Worm (Caenorhabditis elegans) whole organism, young adult: ENCODE data around the gene attf-2.

ENCODE experiments used
- C06A6.2 ChIP-seq: fragments of 200-800 bp; sonication (Bioruptor generic); conservative IDR thresholded peaks from 2 replicates; pipeline ENCODE4 v1.3.6; 2022; ENCODE audit warnings: missing genetic modification characterization, missing compliant biosample characterization
- D2030.7 ChIP-seq: fragments of 200-800 bp; sonication (Bioruptor generic); IDR thresholded peaks from 2 replicates; pipeline ENCODE4 v1.3.6; 2022; ENCODE audit warnings: missing genetic modification reagents, missing genetic modification characterization, missing compliant biosample characterization
- F23B12.7 ChIP-seq: sonication (generic microtip); optimal IDR thresholded peaks from 2 replicates; lab custom pipeline; 2017; ENCODE audit warnings: missing genetic modification characterization, mild to moderate bottlenecking, missing compliant biosample characterization, antibody characterized with exemption, moderate library complexity; ENCODE audit not compliant: insufficient read depth
- F33H1.4 ChIP-seq: fragments of 200-800 bp; sonication (Bioruptor generic); IDR thresholded peaks from 2 replicates; pipeline ENCODE4 v1.3.6; 2022; ENCODE audit warnings: missing genetic modification reagents, missing genetic modification characterization, missing compliant biosample characterization
- F39B2.1 ChIP-seq: fragments of 200-800 bp; sonication (Bioruptor generic); IDR thresholded peaks from 2 replicates; pipeline ENCODE4 v1.3.6; 2022; ENCODE audit warnings: missing genetic modification reagents, missing genetic modification characterization, missing compliant biosample characterization
- F49E8.2 ChIP-seq: sonication (generic microtip); optimal IDR thresholded peaks from 3 replicates; lab custom pipeline; 2017; ENCODE audit warnings: missing genetic modification characterization, mild to moderate bottlenecking, missing compliant biosample characterization, antibody characterized with exemption, moderate library complexity; ENCODE audit not compliant: insufficient read depth
- F55B11.4 ChIP-seq: sonication (generic microtip); optimal IDR thresholded peaks from 2 replicates; lab custom pipeline; 2016; ENCODE audit warnings: missing compliant biosample characterization, missing genetic modification characterization, borderline replicate concordance; ENCODE audit not compliant: insufficient read depth
- T07F8.4 ChIP-seq: sonication (generic microtip); optimal IDR thresholded peaks from 2 replicates; lab custom pipeline; 2016; ENCODE audit warnings: mild to moderate bottlenecking, missing genetic modification characterization, moderate library complexity, missing compliant biosample characterization
- Y53F4B.3 ChIP-seq: fragments of 200-800 bp; sonication (Bioruptor generic); IDR thresholded peaks from 2 replicates; pipeline ENCODE4 v1.3.6; 2022; ENCODE audit warnings: missing genetic modification reagents, missing genetic modification characterization, missing compliant biosample characterization
- Y67H2A.10 ChIP-seq: fragments of 200-800 bp; sonication (Bioruptor generic); conservative IDR thresholded peaks from 2 replicates; pipeline ENCODE4 v1.3.6; 2022; ENCODE audit warnings: missing genetic modification reagents, missing genetic modification characterization, missing compliant biosample characterization
- ZK185.1 ChIP-seq: sonication (generic microtip); optimal IDR thresholded peaks from 2 replicates; lab custom pipeline; 2016; ENCODE audit warnings: mild to moderate bottlenecking, missing genetic modification characterization, missing compliant biosample characterization; ENCODE audit not compliant: poor library complexity, severe bottlenecking
- attf-3 ChIP-seq: fragments of 200-800 bp; sonication (Bioruptor generic); conservative IDR thresholded peaks from 2 replicates; pipeline ENCODE4 v1.3.6; 2022; ENCODE audit warnings: missing genetic modification reagents, missing genetic modification characterization, missing compliant biosample characterization
- attf-5 ChIP-seq: fragments of 200-800 bp; sonication (Bioruptor generic); optimal IDR thresholded peaks from 2 replicates; lab custom pipeline; 2018; ENCODE audit warnings: mild to moderate bottlenecking, missing genetic modification characterization, missing compliant biosample characterization
- bed-1 ChIP-seq: fragments of 200-800 bp; sonication (Bioruptor generic); IDR thresholded peaks from 2 replicates; pipeline ENCODE4 v1.3.6; 2022; ENCODE audit warnings: missing genetic modification reagents, missing genetic modification characterization, missing compliant biosample characterization
- bed-2 ChIP-seq: fragments of 200-800 bp; sonication (Bioruptor generic); IDR thresholded peaks from 2 replicates; pipeline ENCODE4 v1.3.6; 2022; ENCODE audit warnings: missing genetic modification reagents, missing genetic modification characterization, missing compliant biosample characterization
- ceh-27 ChIP-seq: fragments of 200-800 bp; sonication (Bioruptor generic); optimal IDR thresholded peaks from 2 replicates; lab custom pipeline; 2018; ENCODE audit warnings: mild to moderate bottlenecking, missing genetic modification characterization, moderate library complexity, missing compliant biosample characterization
- ceh-91 ChIP-seq: fragments of 200-800 bp; sonication (Bioruptor generic); IDR thresholded peaks from 2 replicates; pipeline ENCODE4 v1.3.6; 2022; ENCODE audit warnings: missing genetic modification reagents, missing genetic modification characterization, missing compliant biosample characterization
- efl-1 ChIP-seq: fragments of 150-350 bp; optimal IDR thresholded peaks from 2 replicates; lab custom pipeline; 2014; ENCODE audit warnings: missing biosample characterization, missing genetic modification reagents, missing genetic modification characterization
- egl-44 ChIP-seq: fragments of 200-800 bp; sonication (Bioruptor generic); IDR thresholded peaks from 2 replicates; pipeline ENCODE4 v1.3.6; 2022; ENCODE audit warnings: missing genetic modification reagents, missing genetic modification characterization, missing compliant biosample characterization
- ets-4 ChIP-seq: fragments of 200-800 bp; sonication (Bioruptor generic); optimal IDR thresholded peaks from 2 replicates; lab custom pipeline; 2018; ENCODE audit warnings: mild to moderate bottlenecking, missing genetic modification characterization, missing compliant biosample characterization
- gei-17 ChIP-seq: fragments of 200-800 bp; sonication (Bioruptor generic); optimal IDR thresholded peaks from 2 replicates; lab custom pipeline; 2018; ENCODE audit warnings: mild to moderate bottlenecking, missing genetic modification characterization, missing compliant biosample characterization
- hsf-1 ChIP-seq: fragments of 200-800 bp; sonication (Bioruptor generic); IDR thresholded peaks from 2 replicates; pipeline ENCODE4 v1.3.6; 2022; ENCODE audit warnings: missing genetic modification reagents, missing genetic modification characterization, missing compliant biosample characterization
- lin-35 ChIP-seq, 3 experiments: fragments of 150-350 bp in 2 of 3; sonication (generic microtip) in 1 of 3; optimal IDR thresholded peaks; 2 replicates each; lab custom pipeline; 2014 to 2018; ENCODE audit warnings: missing biosample characterization in 3 of 3, missing genetic modification characterization in 3 of 3, missing genetic modification reagents in 3 of 3
- lin-54 ChIP-seq: fragments of 200-800 bp; sonication (Bioruptor generic); optimal IDR thresholded peaks from 2 replicates; lab custom pipeline; 2018; ENCODE audit warnings: mild to moderate bottlenecking, missing genetic modification characterization, missing compliant biosample characterization
- lsl-1 ChIP-seq: fragments of 200-800 bp; sonication (Bioruptor generic); optimal IDR thresholded peaks from 2 replicates; lab custom pipeline; 2018; ENCODE audit warnings: mild to moderate bottlenecking, missing genetic modification characterization, moderate library complexity, missing compliant biosample characterization
- lsy-27 ChIP-seq: sonication (generic microtip); optimal IDR thresholded peaks from 2 replicates; lab custom pipeline; 2017; ENCODE audit warnings: missing genetic modification characterization, mild to moderate bottlenecking, missing compliant biosample characterization, antibody characterized with exemption, missing genotype, borderline replicate concordance; ENCODE audit not compliant: insufficient read depth
- madf-3 ChIP-seq: fragments of 200-800 bp; sonication (Bioruptor generic); IDR thresholded peaks from 2 replicates; pipeline ENCODE4 v1.3.6; 2022; ENCODE audit warnings: missing genetic modification reagents, missing genetic modification characterization, missing compliant biosample characterization
- mcd-1 ChIP-seq: fragments of 200-800 bp; sonication (Bioruptor generic); IDR thresholded peaks from 2 replicates; pipeline ENCODE4 v1.3.6; 2022; ENCODE audit warnings: missing genetic modification reagents, missing genetic modification characterization, missing compliant biosample characterization
- nfya-2 ChIP-seq: fragments of 200-800 bp; sonication (Bioruptor generic); IDR thresholded peaks from 2 replicates; pipeline ENCODE4 v1.3.6; 2022; ENCODE audit warnings: missing genetic modification reagents, missing genetic modification characterization, missing compliant biosample characterization
- nfyb-1 ChIP-seq: fragments of 200-800 bp; sonication (Bioruptor generic); IDR thresholded peaks from 2 replicates; pipeline ENCODE4 v1.3.6; 2022; ENCODE audit warnings: missing genetic modification reagents, missing genetic modification characterization, missing compliant biosample characterization
- pbrm-1 ChIP-seq: fragments of 200-800 bp; sonication (Bioruptor generic); IDR thresholded peaks from 2 replicates; pipeline ENCODE4 v1.3.6; 2022; ENCODE audit warnings: missing genetic modification reagents, missing genetic modification characterization, missing compliant biosample characterization
- rcor-1 ChIP-seq: fragments of 200-800 bp; sonication (Bioruptor generic); IDR thresholded peaks from 2 replicates; pipeline ENCODE4 v1.3.6; 2022; ENCODE audit warnings: missing genetic modification reagents, missing genetic modification characterization, missing compliant biosample characterization
- snpc-1.3 ChIP-seq: sonication (generic microtip); optimal IDR thresholded peaks from 2 replicates; lab custom pipeline; 2017; ENCODE audit warnings: missing genetic modification characterization, mild to moderate bottlenecking, missing compliant biosample characterization, antibody characterized with exemption, moderate library complexity, missing genotype, missing genetic modification reagents; ENCODE audit not compliant: insufficient read depth
- snpc-4 ChIP-seq, 5 experiments: fragments of 150-350 bp in 1 of 5; sonication (generic microtip) in 4 of 5; optimal IDR thresholded peaks; 2 replicates each; lab custom pipeline; 2014 to 2018; ENCODE audit warnings: missing genetic modification characterization in 5 of 5, missing biosample characterization in 3 of 5, antibody characterized with exemption in 2 of 5, mild to moderate bottlenecking in 2 of 5, missing compliant biosample characterization in 2 of 5, missing genotype in 2 of 5, moderate library complexity in 2 of 5, missing genetic modification reagents in 1 of 5
- somi-1 ChIP-seq: fragments of 200-800 bp; sonication (Bioruptor generic); optimal IDR thresholded peaks from 2 replicates; lab custom pipeline; 2018; ENCODE audit warnings: mild to moderate bottlenecking, missing genetic modification characterization, missing compliant biosample characterization
- sptf-2 ChIP-seq: fragments of 200-800 bp; sonication (Bioruptor generic); optimal IDR thresholded peaks from 2 replicates; lab custom pipeline; 2018; ENCODE audit warnings: mild to moderate bottlenecking, missing genetic modification characterization, missing compliant biosample characterization
- tbp1 ChIP-seq: fragments of 200-800 bp; sonication (Bioruptor generic); optimal IDR thresholded peaks from 2 replicates; lab custom pipeline; 2018; ENCODE audit warnings: mild to moderate bottlenecking, missing genetic modification characterization, missing compliant biosample characterization
- tlf-1 ChIP-seq: fragments of 200-800 bp; sonication (Bioruptor generic); optimal IDR thresholded peaks from 2 replicates; lab custom pipeline; 2018; ENCODE audit warnings: mild to moderate bottlenecking, missing genetic modification characterization, missing compliant biosample characterization
- xnd-1 ChIP-seq: sonication (generic microtip); optimal IDR thresholded peaks from 2 replicates; lab custom pipeline; 2016; ENCODE audit warnings: missing genotype, missing genetic modification reagents, missing genetic modification characterization, missing compliant biosample characterization
- ztf-18 ChIP-seq: sonication (generic microtip); optimal IDR thresholded peaks from 2 replicates; lab custom pipeline; 2016; ENCODE audit warnings: missing genotype, mild to moderate bottlenecking, missing genetic modification characterization, missing compliant biosample characterization
- ztf-28 ChIP-seq: fragments of 200-800 bp; sonication (Bioruptor generic); IDR thresholded peaks from 2 replicates; pipeline ENCODE4 v1.3.6; 2022; ENCODE audit warnings: missing genetic modification reagents, missing genetic modification characterization, missing compliant biosample characterization
- ztf-3 ChIP-seq: fragments of 200-800 bp; sonication (Bioruptor generic); optimal IDR thresholded peaks from 2 replicates; lab custom pipeline; 2018; ENCODE audit warnings: mild to moderate bottlenecking, missing genetic modification characterization, missing compliant biosample characterization

attf-2 gene

ce11 chrV:7196037-7196436 is at the start of gene attf-2:
attf-2 (minus strand) TSS chrV:7196137.
- TF ChIP-seq madf-3 (GFP tag; lab: Robert Waterston, UW) (0 out of 2 replicates have a peak, but pooled peaks have one; percentile 22), Y67H2A.10 (GFP tag; lab: Robert Waterston, UW) (no peak)

- TF ChIP-seq Y53F4B.3 (GFP tag; lab: Robert Waterston, UW) (no peak), bed-1 (GFP tag; lab: Robert Waterston, UW) (no peak), egl-44 (GFP tag; lab: Robert Waterston, UW) (no peak), somi-1 (GFP tag; lab: Kevin White, UChicago) (no peak), ztf-18 (no peak), pbrm-1 (GFP tag; lab: Robert Waterston, UW) (no peak), D2030.7 (GFP tag; lab: Robert Waterston, UW) (no peak), tbp1 (no peak), F49E8.2 (no peak), snpc-1.3 (tag; lab: Kevin White, UChicago) (no peak), F39B2.1 (GFP tag; lab: Robert Waterston, UW) (no peak), F23B12.7 (tag; lab: Kevin White, UChicago) (no peak), ZK185.1 (no peak), T07F8.4 (no peak), ztf-28 (GFP tag; lab: Robert Waterston, UW) (no peak), nfya-2 (GFP tag; lab: Robert Waterston, UW) (no peak), sptf-2 (GFP tag; lab: Kevin White, UChicago) (no peak)
- TF ChIP-seq, all 124 proteins: peak for 0
Measured at ce11 chrV:7239471-7239870, 43.5 kb upstream of the attf-2 start, which contains the start of gene C05C8.1. C05C8.1 (plus strand) TSS chrV:7239771.

- TF ChIP-seq ztf-18 (peak; percentile 53), ceh-91 (GFP tag; lab: Robert Waterston, UW) (peak; percentile 77), gei-17 (GFP tag; lab: Kevin White, UChicago) (no peak), bed-2 (GFP tag; lab: Robert Waterston, UW) (no peak), sptf-2 (GFP tag; lab: Kevin White, UChicago) (no peak), ztf-3 (no peak), tbp1 (peak; percentile 42), rcor-1 (GFP tag; lab: Robert Waterston, UW) (peak; percentile 71), F55B11.4 (no peak), ets-4 (GFP tag; lab: Kevin White, UChicago) (no peak), attf-5 (GFP tag; lab: Kevin White, UChicago) (peak; percentile 87), lin-35 (GFP tag; optimal IDR thresholded peaks at IDR 0.05; lab: Kevin White, UChicago) (peak in 1 of 3 experiments; percentile 91), snpc-1.3 (tag; lab: Kevin White, UChicago) (peak; percentile 44), snpc-4 (GFP tag; optimal IDR thresholded peaks at IDR 0.05; lab: Kevin White, UChicago) (no peak), snpc-4 (tag; optimal IDR thresholded peaks at IDR 0.05; lab: Kevin White, UChicago) (peak in 3 of 4 experiments; percentile 45 to 60 (median 45)), tlf-1 (peak; percentile 63), bed-1 (GFP tag; lab: Robert Waterston, UW) (no peak), D2030.7 (GFP tag; lab: Robert Waterston, UW) (peak; percentile 83), F33H1.4 (GFP tag; lab: Robert Waterston, UW) (peak; percentile 63), nfyb-1 (GFP tag; lab: Robert Waterston, UW) (peak; percentile 78), F23B12.7 (tag; lab: Kevin White, UChicago) (peak; percentile 91), attf-3 (GFP tag; lab: Robert Waterston, UW) (peak; percentile 54; the same call in 1 of the 2 replicates), lsl-1 (GFP tag; lab: Kevin White, UChicago) (peak; percentile 60), Y67H2A.10 (GFP tag; lab: Robert Waterston, UW) (peak; percentile 55; the same call in 1 of the 2 replicates), lin-54 (GFP tag; lab: Kevin White, UChicago) (peak; percentile 97), C06A6.2 (GFP tag; lab: Robert Waterston, UW) (peak; percentile 81), ceh-27 (peak; percentile 33), xnd-1 (tag; lab: Kevin White, UChicago) (peak; percentile 56), lsy-27 (tag; lab: Kevin White, UChicago) (peak; percentile 7), mcd-1 (GFP tag; lab: Robert Waterston, UW) (peak; percentile 97), efl-1 (peak; percentile 93), hsf-1 (GFP tag; lab: Robert Waterston, UW) (peak; percentile 70)
Measured at ce11 chrV:7237133-7237532, 41.2 kb upstream of the attf-2 start, which contains the start of gene hyls-1. hyls-1 (plus strand) TSS chrV:7237381.
